Worm (Caenorhabditis elegans) whole organism, L4 larva: ENCODE measurements around the gene C01G6.4.
A peak's percentile ranks its signal among the peaks of the same experiment; 100 is the strongest.

ENCODE experiments used
- T20F7.1 ChIP-seq: fragments of 200-800 bp; sonication (Bioruptor generic); optimal IDR thresholded peaks from 2 replicates; lab custom pipeline; 2018; ENCODE audit warnings: mild to moderate bottlenecking, missing genetic modification characterization, missing compliant biosample characterization
- T26A8.4 ChIP-seq: fragments of 200-800 bp; sonication (Bioruptor generic); IDR thresholded peaks from 2 replicates; pipeline ENCODE4 v1.3.6; 2022; ENCODE audit warnings: missing genetic modification characterization, missing compliant biosample characterization
- arid-1 ChIP-seq: fragments of 200-800 bp; sonication (Bioruptor generic); conservative IDR thresholded peaks from 2 replicates; pipeline ENCODE4 v1.3.6; 2022; ENCODE audit warnings: missing genetic modification reagents, missing genetic modification characterization, missing compliant biosample characterization
- attf-4 ChIP-seq: sonication (generic microtip); optimal IDR thresholded peaks from 3 replicates; lab custom pipeline; 2017; ENCODE audit warnings: missing biosample characterization, missing genetic modification characterization
- ceh-28 ChIP-seq: fragments of 150-350 bp; optimal IDR thresholded peaks from 2 replicates; lab custom pipeline; 2014; ENCODE audit warnings: missing biosample characterization, missing genetic modification reagents, missing genetic modification characterization
- ceh-32 ChIP-seq: sonication (generic microtip); optimal IDR thresholded peaks from 2 replicates; lab custom pipeline; 2016; ENCODE audit warnings: mild to moderate bottlenecking, missing genetic modification characterization, missing compliant biosample characterization; ENCODE audit not compliant: poor library complexity
- ceh-44 ChIP-seq: fragments of 200-800 bp; sonication (Bioruptor generic); IDR thresholded peaks from 2 replicates; pipeline ENCODE4 v1.3.6; 2022; ENCODE audit warnings: missing genetic modification reagents, missing genetic modification characterization, missing compliant biosample characterization
- ceh-82 ChIP-seq: sonication (generic microtip); optimal IDR thresholded peaks from 2 replicates; lab custom pipeline; 2017; ENCODE audit warnings: missing biosample characterization, missing genetic modification characterization
- daf-12 ChIP-seq: fragments of 150-350 bp; optimal IDR thresholded peaks from 2 replicates; lab custom pipeline; 2014; ENCODE audit warnings: missing biosample characterization, missing genetic modification reagents, missing genetic modification characterization
- daf-16 ChIP-seq, 3 experiments: sonication (generic microtip); optimal IDR thresholded peaks; 2 replicates each; lab custom pipeline; 2016 to 2017; ENCODE audit warnings: missing genetic modification characterization in 3 of 3, missing genetic modification reagents in 3 of 3, mild to moderate bottlenecking in 2 of 3, missing compliant biosample characterization in 2 of 3, missing biosample characterization in 1 of 3, moderate library complexity in 1 of 3
- daf-19 ChIP-seq: fragments of 200-800 bp; sonication (Bioruptor generic); conservative IDR thresholded peaks from 2 replicates; pipeline ENCODE4 v1.3.6; 2022; ENCODE audit warnings: missing genetic modification characterization, missing compliant biosample characterization
- daf-8 ChIP-seq: fragments of 200-800 bp; sonication (Bioruptor generic); IDR thresholded peaks from 2 replicates; pipeline ENCODE4 v1.3.6; 2022; ENCODE audit warnings: missing genetic modification characterization, missing compliant biosample characterization
- dmd-8 ChIP-seq: fragments of 200-800 bp; sonication (Bioruptor generic); IDR thresholded peaks from 2 replicates; pipeline ENCODE4 v1.3.6; 2022; ENCODE audit warnings: missing genetic modification characterization, missing compliant biosample characterization
- dpl-1 ChIP-seq: fragments of 150-350 bp; optimal IDR thresholded peaks from 2 replicates; lab custom pipeline; 2014; ENCODE audit warnings: missing biosample characterization, missing genetic modification reagents, missing genetic modification characterization
- duxl-1 ChIP-seq: sonication (generic microtip); optimal IDR thresholded peaks from 2 replicates; lab custom pipeline; 2016; ENCODE audit warnings: mild to moderate bottlenecking, missing genetic modification characterization, moderate library complexity, missing compliant biosample characterization; ENCODE audit not compliant: poor library complexity
- egl-27 ChIP-seq: sonication (generic microtip); optimal IDR thresholded peaks from 3 replicates; lab custom pipeline; 2017; ENCODE audit warnings: missing biosample characterization, missing genetic modification reagents, missing genetic modification characterization
- fkh-10 ChIP-seq: fragments of 150-350 bp; optimal IDR thresholded peaks from 2 replicates; lab custom pipeline; 2014; ENCODE audit warnings: missing biosample characterization, missing genetic modification reagents, missing genetic modification characterization
- fos-1 ChIP-seq: fragments of 150-350 bp; optimal IDR thresholded peaks from 2 replicates; lab custom pipeline; 2014; ENCODE audit warnings: missing biosample characterization, missing genetic modification characterization
- hif-1 ChIP-seq, 2 experiments: sonication (generic microtip); optimal IDR thresholded peaks; 2 replicates each; lab custom pipeline; 2016 to 2017; ENCODE audit warnings: missing compliant biosample characterization in 2 of 2, missing genetic modification characterization in 2 of 2, missing genetic modification reagents in 2 of 2, missing genotype in 2 of 2, mild to moderate bottlenecking in 1 of 2
- hlh-11 ChIP-seq: fragments of 200-800 bp; sonication (Bioruptor generic); optimal IDR thresholded peaks from 2 replicates; lab custom pipeline; 2018; ENCODE audit warnings: mild to moderate bottlenecking, missing genetic modification characterization, missing compliant biosample characterization
- hlh-30 ChIP-seq: sonication (generic microtip); optimal IDR thresholded peaks from 2 replicates; lab custom pipeline; 2017; ENCODE audit warnings: antibody characterized with exemption, mild to moderate bottlenecking, missing genetic modification characterization, missing compliant biosample characterization; ENCODE audit not compliant: insufficient read depth
- lin-39 ChIP-seq: fragments of 150-350 bp; optimal IDR thresholded peaks from 2 replicates; lab custom pipeline; 2014; ENCODE audit warnings: missing biosample characterization, missing genetic modification reagents, missing genetic modification characterization
- mdl-1 ChIP-seq, 2 experiments: fragments of 150-350 bp in 1 of 2; sonication (generic microtip) in 1 of 2; optimal IDR thresholded peaks; 2 replicates each; lab custom pipeline; 2014 to 2017; ENCODE audit warnings: missing biosample characterization in 2 of 2, missing genetic modification characterization in 2 of 2
- mdt-29 ChIP-seq: fragments of 200-800 bp; sonication (Bioruptor generic); IDR thresholded peaks from 2 replicates; pipeline ENCODE4 v1.3.6; 2022; ENCODE audit warnings: missing genetic modification reagents, missing genetic modification characterization, missing compliant biosample characterization
- mep-1 ChIP-seq: fragments of 150-350 bp; sonication (generic microtip); optimal IDR thresholded peaks from 3 replicates; lab custom pipeline; 2014; ENCODE audit warnings: missing biosample characterization, missing genetic modification characterization
- mxl-2 ChIP-seq: fragments of 200-800 bp; sonication (Bioruptor generic); conservative IDR thresholded peaks from 2 replicates; pipeline ENCODE4 v1.3.6; 2022; ENCODE audit warnings: missing genetic modification reagents, missing genetic modification characterization, missing compliant biosample characterization
- mxl-3 ChIP-seq: fragments of 200-800 bp; sonication (Bioruptor generic); optimal IDR thresholded peaks from 2 replicates; lab custom pipeline; 2018; ENCODE audit warnings: mild to moderate bottlenecking, missing genetic modification characterization, missing compliant biosample characterization
- nhr-111 ChIP-seq: fragments of 200-800 bp; sonication (Bioruptor generic); optimal IDR thresholded peaks from 2 replicates; lab custom pipeline; 2018; ENCODE audit warnings: mild to moderate bottlenecking, missing genetic modification characterization, missing compliant biosample characterization
- nhr-237 ChIP-seq: sonication (generic microtip); optimal IDR thresholded peaks from 2 replicates; lab custom pipeline; 2017; ENCODE audit warnings: missing biosample characterization, missing genetic modification characterization
- nhr-25 ChIP-seq: sonication (generic microtip); optimal IDR thresholded peaks from 2 replicates; lab custom pipeline; 2017; ENCODE audit warnings: missing genetic modification characterization, mild to moderate bottlenecking, missing compliant biosample characterization, antibody characterized with exemption, moderate library complexity, borderline replicate concordance; ENCODE audit not compliant: insufficient read depth
- nhr-41 ChIP-seq: fragments of 200-800 bp; sonication (Bioruptor generic); IDR thresholded peaks from 2 replicates; pipeline ENCODE4 v1.3.6; 2022; ENCODE audit warnings: missing genetic modification reagents, missing genetic modification characterization, missing compliant biosample characterization
- nhr-48 ChIP-seq: sonication (generic microtip); optimal IDR thresholded peaks from 2 replicates; lab custom pipeline; 2016; ENCODE audit warnings: mild to moderate bottlenecking, missing genetic modification characterization, missing compliant biosample characterization
- nhr-6 ChIP-seq: fragments of 150-350 bp; optimal IDR thresholded peaks from 2 replicates; lab custom pipeline; 2014; ENCODE audit warnings: missing biosample characterization, missing genetic modification characterization
- nhr-77 ChIP-seq: fragments of 150-350 bp; optimal IDR thresholded peaks from 2 replicates; lab custom pipeline; 2014; ENCODE audit warnings: missing biosample characterization, missing genetic modification characterization
- pha-4 ChIP-seq, 2 experiments: fragments of 150-350 bp in 1 of 2; fragments of 200-800 bp in 1 of 2; sonication (Bioruptor generic) in 1 of 2; IDR thresholded peaks in 1 of 2; optimal IDR thresholded peaks in 1 of 2; 2 replicates each; pipeline versions ENCODE4 v1.3.6 to Lab custom; 2014 to 2022; ENCODE audit warnings: missing genetic modification characterization in 2 of 2, missing genetic modification reagents in 2 of 2, missing biosample characterization in 1 of 2, missing compliant biosample characterization in 1 of 2
- pqm-1 ChIP-seq: sonication (generic microtip); optimal IDR thresholded peaks from 2 replicates; lab custom pipeline; 2017; ENCODE audit warnings: missing biosample characterization, missing genetic modification characterization
- sdz-12 ChIP-seq: fragments of 200-800 bp; sonication (Bioruptor generic); optimal IDR thresholded peaks from 2 replicates; lab custom pipeline; 2018; ENCODE audit warnings: mild to moderate bottlenecking, missing genetic modification characterization, missing compliant biosample characterization
- snpc-1.2 ChIP-seq: fragments of 200-800 bp; sonication (Bioruptor generic); IDR thresholded peaks from 2 replicates; pipeline ENCODE4 v1.3.6; 2022; ENCODE audit warnings: missing genetic modification reagents, missing genetic modification characterization, missing compliant biosample characterization
- tra-1 ChIP-seq: fragments of 200-800 bp; sonication (Bioruptor generic); IDR thresholded peaks from 2 replicates; pipeline ENCODE4 v1.3.6; 2022; ENCODE audit warnings: missing genetic modification reagents, missing genetic modification characterization, missing compliant biosample characterization
- unc-62 ChIP-seq, 3 experiments: fragments of 150-350 bp in 1 of 3; sonication (generic microtip); optimal IDR thresholded peaks in 2 of 3; peaks in 1 of 3; 1 replicate in 1 of 3; 2 replicates in 2 of 3; lab custom pipeline; 2014 to 2017; ENCODE audit warnings: missing biosample characterization in 3 of 3, missing genetic modification characterization in 3 of 3, missing genetic modification reagents in 3 of 3, missing genotype in 1 of 3
- zfp-2 ChIP-seq: sonication (generic microtip); optimal IDR thresholded peaks from 2 replicates; lab custom pipeline; 2016; ENCODE audit warnings: mild to moderate bottlenecking, missing genetic modification characterization, missing compliant biosample characterization
- ztf-11 ChIP-seq: fragments of 150-350 bp; optimal IDR thresholded peaks from 2 replicates; lab custom pipeline; 2014; ENCODE audit warnings: missing biosample characterization, missing genetic modification characterization

The C01G6.4 gene

DNA sequence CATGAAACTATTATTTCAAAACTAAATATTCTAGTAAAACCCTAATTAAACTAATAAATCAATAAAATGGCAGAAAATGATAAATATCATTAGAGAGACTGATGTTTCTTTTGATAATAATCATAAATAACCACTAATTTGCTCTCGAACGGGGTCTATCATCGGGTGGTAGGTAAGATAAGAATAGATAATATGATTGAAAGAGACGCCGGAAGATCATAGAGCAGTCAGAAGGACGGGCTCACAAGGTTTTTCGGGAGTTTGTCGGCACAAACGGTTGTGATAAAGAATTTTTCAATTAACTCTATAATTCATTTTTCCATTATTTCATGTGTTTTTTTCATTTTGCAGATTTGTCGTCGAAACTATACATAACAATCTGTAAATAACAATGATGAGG is 28.2 kb upstream of the C01G6.4 start (continued):
- TF ChIP-seq tra-1 (GFP tag; lab: Robert Waterston, UW) (peak; percentile 55), mdt-29 (GFP tag; lab: Robert Waterston, UW) (no peak), lin-39 (tag; lab: Kevin White, UChicago) (no peak), daf-12 (tag; lab: Kevin White, UChicago) (no peak), nhr-77 (peak; percentile 27), hlh-11 (peak; percentile 91), daf-19 (GFP tag; lab: Robert Waterston, UW) (no peak), mep-1 (tag; lab: Kevin White, UChicago) (peak; percentile 13), pqm-1 (tag; lab: Kevin White, UChicago) (peak; percentile 98)

DNA sequence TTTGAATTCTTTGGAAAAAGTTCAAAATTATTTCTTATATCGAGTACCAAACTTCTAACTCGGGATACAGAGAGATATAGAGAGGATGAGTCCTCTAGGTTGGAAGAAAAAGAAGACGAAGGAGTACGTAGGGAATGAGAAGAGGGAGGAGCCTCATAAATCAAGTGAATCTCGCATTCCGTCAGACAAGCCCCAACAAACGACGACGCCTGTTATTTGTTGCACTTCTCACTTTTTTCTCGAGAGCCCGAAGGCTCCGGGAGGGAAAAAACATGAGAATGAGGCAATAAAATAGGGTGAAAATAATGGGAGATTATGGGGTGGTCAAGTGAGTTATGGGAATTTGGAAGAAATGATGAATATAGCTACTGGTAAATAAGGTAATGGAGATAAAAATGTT is 26.8 kb upstream of the C01G6.4 start:
- TF ChIP-seq nhr-111 (GFP tag; lab: Kevin White, UChicago): no peak
- peak in 1 of 2 experiments; percentile 2 for TF ChIP-seq unc-62 (GFP tag; optimal IDR thresholded peaks at IDR 0.05 in 1 of 2; lab: Kevin White, UChicago)
- TF ChIP-seq unc-62 (tag; optimal IDR thresholded peaks at IDR 0.05; lab: Kevin White, UChicago): no peak
- TF ChIP-seq, all 104 proteins: peak for 1

ce11 chrII:9295678-9296077 is 22.8 kb upstream of the C01G6.4 start, which contains the start of gene C01G6.9:
TSS of gene C01G6.9 (minus strand) at chrII:9295818.
- TF ChIP-seq fos-1 (tag; lab: Kevin White, UChicago): no peak
- TF ChIP-seq ceh-32 (tag; lab: Kevin White, UChicago): no peak
- no peak for TF ChIP-seq pha-4 (GFP tag; IDR thresholded peaks at IDR 0.05; lab: Robert Waterston, UW)
- TF ChIP-seq pha-4 (tag; optimal IDR thresholded peaks at IDR 0.05; lab: Kevin White, UChicago): no peak
- TF ChIP-seq mxl-2: no peak
- TF ChIP-seq sdz-12 (GFP tag; lab: Kevin White, UChicago): no peak
- TF ChIP-seq egl-27 (tag; lab: Kevin White, UChicago): no peak
- no peak for TF ChIP-seq nhr-41 (GFP tag; lab: Robert Waterston, UW)
- TF ChIP-seq hif-1 (tag; optimal IDR thresholded peaks at IDR 0.05; lab: Kevin White, UChicago): no peak
- no peak for TF ChIP-seq mdt-29 (GFP tag; lab: Robert Waterston, UW)
- no peak for TF ChIP-seq daf-8 (GFP tag; lab: Robert Waterston, UW)
- no peak for TF ChIP-seq ceh-28 (tag; lab: Kevin White, UChicago)
- TF ChIP-seq daf-12 (tag; lab: Kevin White, UChicago): no peak
- TF ChIP-seq daf-16 (GFP tag; optimal IDR thresholded peaks at IDR 0.05; lab: Kevin White, UChicago): no peak
- TF ChIP-seq daf-16 (tag; optimal IDR thresholded peaks at IDR 0.05; lab: Kevin White, UChicago): no peak
- no peak for TF ChIP-seq arid-1 (GFP tag; lab: Robert Waterston, UW)
- no peak for TF ChIP-seq T26A8.4 (GFP tag; lab: Robert Waterston, UW)
- no peak for TF ChIP-seq fkh-10 (GFP tag; lab: Kevin White, UChicago)
- TF ChIP-seq ceh-44 (GFP tag; lab: Robert Waterston, UW): no peak
- TF ChIP-seq snpc-1.2 (GFP tag; lab: Robert Waterston, UW): no peak
- no peak for TF ChIP-seq zfp-2 (tag; lab: Kevin White, UChicago)
- no peak for TF ChIP-seq mxl-3 (GFP tag; lab: Kevin White, UChicago)

ce11 chrII:9291632-9292031 is 18.8 kb upstream of the C01G6.4 start, which contains the start of gene acs-7:
TSS of gene acs-7 (plus strand) at chrII:9292017.
- no peak for TF ChIP-seq daf-16 (GFP tag; optimal IDR thresholded peaks at IDR 0.05; lab: Kevin White, UChicago)
- peak; percentile 95 for TF ChIP-seq daf-16 (tag; optimal IDR thresholded peaks at IDR 0.05; lab: Kevin White, UChicago)
- no peak for TF ChIP-seq ceh-44 (GFP tag; lab: Robert Waterston, UW)
- no peak for TF ChIP-seq attf-4
- TF ChIP-seq T20F7.1 (GFP tag; lab: Kevin White, UChicago): peak; percentile 21
- no peak for TF ChIP-seq daf-12 (tag; lab: Kevin White, UChicago)
- TF ChIP-seq ceh-82 (tag; lab: Kevin White, UChicago): no peak
- peak; percentile 31 for TF ChIP-seq nhr-48
- TF ChIP-seq mdl-1 (tag; optimal IDR thresholded peaks at IDR 0.05; lab: Kevin White, UChicago): peak in 1 of 2 experiments; percentile 74
- TF ChIP-seq ztf-11 (tag; lab: Kevin White, UChicago): no peak
- TF ChIP-seq nhr-6 (tag; lab: Kevin White, UChicago): no peak
- no peak for TF ChIP-seq daf-8 (GFP tag; lab: Robert Waterston, UW)
- no peak for TF ChIP-seq nhr-25 (tag; lab: Kevin White, UChicago)
- TF ChIP-seq mxl-2: no peak
- no peak for TF ChIP-seq nhr-237 (tag; lab: Kevin White, UChicago)
- peak; percentile 51 for TF ChIP-seq hlh-30 (tag; lab: Kevin White, UChicago)
- no peak for TF ChIP-seq duxl-1 (tag; lab: Kevin White, UChicago)
- no peak for TF ChIP-seq dmd-8
- peak; percentile 88 for TF ChIP-seq hlh-11
- TF ChIP-seq tra-1 (GFP tag; lab: Robert Waterston, UW): 0 out of 2 replicates have a peak, but pooled peaks have one; percentile 15
- no peak for TF ChIP-seq dpl-1
